Worm (Caenorhabditis elegans) whole organism, L2 larva: ENCODE data around the gene F28E10.4.
A peak's percentile ranks its signal among the peaks of the same experiment; 100 is the strongest.

Source experiments
- Y55F3AM.14 ChIP-seq: fragments of 200-800 bp; sonication (Bioruptor generic); optimal IDR thresholded peaks from 2 replicates; lab custom pipeline; 2018; ENCODE audit warnings: mild to moderate bottlenecking, missing genetic modification characterization, missing compliant biosample characterization
- ZK546.5 ChIP-seq: sonication (generic microtip); optimal IDR thresholded peaks from 2 replicates; lab custom pipeline; 2017; ENCODE audit warnings: missing biosample characterization, missing genetic modification characterization
- aly-2 ChIP-seq: fragments of 150-350 bp; optimal IDR thresholded peaks from 2 replicates; lab custom pipeline; 2014; ENCODE audit warnings: missing biosample characterization, missing genetic modification characterization
- ama-1 ChIP-seq: fragments of 150-350 bp; optimal IDR thresholded peaks from 2 replicates; lab custom pipeline; 2018; ENCODE audit warnings: inconsistent platforms
- blmp-1 ChIP-seq: sonication (generic microtip); optimal IDR thresholded peaks from 2 replicates; lab custom pipeline; 2017; ENCODE audit warnings: missing genetic modification characterization, mild to moderate bottlenecking, missing compliant biosample characterization, antibody characterized with exemption, moderate library complexity; ENCODE audit not compliant: insufficient read depth
- ceh-16 ChIP-seq: fragments of 150-350 bp; optimal IDR thresholded peaks from 2 replicates; lab custom pipeline; 2014; ENCODE audit warnings: missing biosample characterization, missing genetic modification characterization
- ceh-82 ChIP-seq: fragments of 150-350 bp; optimal IDR thresholded peaks from 2 replicates; lab custom pipeline; 2014; ENCODE audit warnings: missing biosample characterization, missing genetic modification characterization
- crh-2 ChIP-seq: sonication (generic microtip); optimal IDR thresholded peaks from 2 replicates; lab custom pipeline; 2017; ENCODE audit warnings: missing biosample characterization, missing genetic modification characterization
- dmd-4 ChIP-seq: sonication (generic microtip); optimal IDR thresholded peaks from 2 replicates; lab custom pipeline; 2017; ENCODE audit warnings: missing biosample characterization, missing genetic modification characterization
- egl-27 ChIP-seq: sonication (generic microtip); optimal IDR thresholded peaks from 3 replicates; lab custom pipeline; 2017; ENCODE audit warnings: missing biosample characterization, missing genetic modification reagents, missing genetic modification characterization
- elt-1 ChIP-seq: fragments of 150-350 bp; optimal IDR thresholded peaks from 2 replicates; lab custom pipeline; 2014; ENCODE audit warnings: missing biosample characterization, missing genetic modification characterization
- elt-3 ChIP-seq: sonication (generic microtip); optimal IDR thresholded peaks from 2 replicates; lab custom pipeline; 2017; ENCODE audit warnings: missing biosample characterization, missing genetic modification characterization
- fos-1 ChIP-seq: fragments of 150-350 bp; optimal IDR thresholded peaks from 2 replicates; lab custom pipeline; 2014; ENCODE audit warnings: missing biosample characterization, missing genetic modification characterization
- lin-39 ChIP-seq: fragments of 150-350 bp; optimal IDR thresholded peaks from 2 replicates; lab custom pipeline; 2014; ENCODE audit warnings: missing biosample characterization, missing genetic modification reagents, missing genetic modification characterization
- mbf-1 ChIP-seq: sonication (generic microtip); optimal IDR thresholded peaks from 2 replicates; lab custom pipeline; 2017; ENCODE audit warnings: missing biosample characterization, missing genetic modification characterization
- mdl-1 ChIP-seq, 2 experiments: fragments of 150-350 bp in 1 of 2; sonication (generic microtip) in 1 of 2; optimal IDR thresholded peaks; 2 replicates each; lab custom pipeline; 2017; ENCODE audit warnings: missing biosample characterization in 2 of 2, missing genetic modification characterization in 2 of 2
- nhr-10 ChIP-seq: sonication (generic microtip); optimal IDR thresholded peaks from 2 replicates; lab custom pipeline; 2017; ENCODE audit warnings: missing biosample characterization, missing genetic modification characterization
- nhr-129 ChIP-seq: fragments of 150-350 bp; optimal IDR thresholded peaks from 2 replicates; lab custom pipeline; 2014; ENCODE audit warnings: missing biosample characterization, missing genetic modification characterization
- nhr-23 ChIP-seq: fragments of 150-350 bp; optimal IDR thresholded peaks from 2 replicates; lab custom pipeline; 2014; ENCODE audit warnings: missing biosample characterization, missing genetic modification reagents, missing genetic modification characterization
- nhr-237 ChIP-seq: fragments of 150-350 bp; optimal IDR thresholded peaks from 2 replicates; lab custom pipeline; 2014; ENCODE audit warnings: missing biosample characterization, missing genetic modification characterization
- nhr-25 ChIP-seq: fragments of 150-350 bp; sonication (generic microtip); optimal IDR thresholded peaks from 3 replicates; lab custom pipeline; 2014; ENCODE audit warnings: missing biosample characterization, missing genetic modification characterization
- nhr-6 ChIP-seq: fragments of 150-350 bp; optimal IDR thresholded peaks from 2 replicates; lab custom pipeline; 2014; ENCODE audit warnings: missing biosample characterization, missing genetic modification characterization
- sma-9 ChIP-seq, 2 experiments: fragments of 150-350 bp in 1 of 2; sonication (generic microtip) in 1 of 2; optimal IDR thresholded peaks; 2 replicates each; lab custom pipeline; 2014 to 2016; ENCODE audit warnings: missing genetic modification characterization in 2 of 2, mild to moderate bottlenecking in 1 of 2, missing biosample characterization in 1 of 2, missing compliant biosample characterization in 1 of 2, missing genetic modification reagents in 1 of 2, moderate library complexity in 1 of 2
- snpc-4 ChIP-seq: fragments of 150-350 bp; optimal IDR thresholded peaks from 2 replicates; lab custom pipeline; 2014; ENCODE audit warnings: missing biosample characterization, missing genetic modification characterization
- unc-39 ChIP-seq: fragments of 150-350 bp; optimal IDR thresholded peaks from 2 replicates; lab custom pipeline; 2014; ENCODE audit warnings: missing biosample characterization, missing genetic modification characterization
- unc-62 ChIP-seq: fragments of 150-350 bp; optimal IDR thresholded peaks from 2 replicates; lab custom pipeline; 2014; ENCODE audit warnings: missing biosample characterization, missing genetic modification reagents, missing genetic modification characterization
- zag-1 ChIP-seq: fragments of 150-350 bp; optimal IDR thresholded peaks from 2 replicates; lab custom pipeline; 2014; ENCODE audit warnings: missing biosample characterization, missing genetic modification characterization
- ztf-1 ChIP-seq: fragments of 200-800 bp; sonication (Bioruptor generic); conservative IDR thresholded peaks from 2 replicates; pipeline ENCODE4 v1.3.6; 2022; ENCODE audit warnings: missing genetic modification characterization, missing compliant biosample characterization

The F28E10.4 gene

DNA sequence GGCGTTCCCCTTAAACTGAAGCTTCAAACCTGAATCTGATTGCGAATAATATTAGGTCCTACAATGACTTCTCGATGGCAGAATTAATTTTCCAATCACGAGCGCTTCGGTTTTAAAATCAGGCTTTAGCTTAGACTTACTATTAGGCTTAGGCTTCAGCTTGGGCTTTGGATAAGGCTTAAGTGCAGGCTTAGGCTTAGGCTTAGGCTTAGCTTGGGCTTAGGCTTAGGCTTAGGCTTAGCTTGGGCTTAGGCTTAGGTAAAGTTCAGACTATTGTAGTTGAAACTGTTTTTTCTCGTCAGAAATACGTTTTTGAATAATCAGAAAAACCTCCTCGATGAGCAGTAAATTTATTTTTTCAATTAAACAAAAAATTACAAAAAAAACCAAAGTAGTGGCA, 40.5 kb downstream of the F28E10.4 start:
- TF ChIP-seq unc-39 (tag; lab: Kevin White, UChicago) (no peak), ztf-1 (no peak), Y55F3AM.14 (GFP tag; lab: Kevin White, UChicago) (no peak), dmd-4 (tag; lab: Kevin White, UChicago) (no peak), nhr-129 (no peak), ceh-16 (tag; lab: Kevin White, UChicago) (no peak), aly-2 (tag; lab: Kevin White, UChicago) (no peak), ama-1 (lab: Kevin White, UChicago) (no peak), nhr-6 (tag; lab: Kevin White, UChicago) (no peak), nhr-23 (tag; lab: Kevin White, UChicago) (no peak), egl-27 (no peak), nhr-25 (tag; lab: Kevin White, UChicago) (no peak), lin-39 (tag; lab: Kevin White, UChicago) (no peak)

ce11 chrIV:4526028-4526427, 41.2 kb downstream of the F28E10.4 start:
- TF ChIP-seq crh-2 (tag; lab: Kevin White, UChicago): no peak
- no peak for TF ChIP-seq ZK546.5
- no peak for TF ChIP-seq egl-27
- TF ChIP-seq unc-39 (tag; lab: Kevin White, UChicago): no peak
- no peak for TF ChIP-seq nhr-237 (tag; lab: Kevin White, UChicago)
- no peak for TF ChIP-seq ceh-82
- no peak for TF ChIP-seq nhr-10 (tag; lab: Kevin White, UChicago)
- no peak for TF ChIP-seq snpc-4

DNA sequence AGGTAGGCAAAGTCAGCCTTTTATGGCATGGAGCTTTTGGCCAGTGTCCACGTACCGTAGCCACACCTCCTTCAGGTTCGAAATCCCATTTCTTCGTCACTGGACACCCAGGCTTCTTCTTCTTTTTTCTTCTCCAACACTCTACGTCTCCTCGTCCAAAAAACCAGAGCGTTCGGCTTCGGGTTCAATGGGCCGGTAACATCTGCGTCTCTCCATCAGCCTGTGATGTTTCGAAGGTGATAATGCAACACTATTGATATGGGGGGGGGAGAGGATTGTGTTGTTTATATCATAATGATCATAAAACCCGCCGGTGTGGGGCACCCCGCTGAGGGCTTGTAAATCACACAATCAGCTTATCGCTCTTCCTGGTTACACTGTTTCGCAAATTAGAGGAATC, 42.3 kb downstream of the F28E10.4 start, which contains the start of gene ZK180.6:
Gene ZK180.6, minus strand, starts transcription at position 101 of the 400 bp plus-strand sequence.
- TF ChIP-seq ama-1 (lab: Kevin White, UChicago) (no peak), nhr-237 (tag; lab: Kevin White, UChicago) (no peak), mdl-1 (tag; optimal IDR thresholded peaks at IDR 0.05; lab: Kevin White, UChicago) (no peak), mbf-1 (tag; lab: Kevin White, UChicago) (no peak)

DNA sequence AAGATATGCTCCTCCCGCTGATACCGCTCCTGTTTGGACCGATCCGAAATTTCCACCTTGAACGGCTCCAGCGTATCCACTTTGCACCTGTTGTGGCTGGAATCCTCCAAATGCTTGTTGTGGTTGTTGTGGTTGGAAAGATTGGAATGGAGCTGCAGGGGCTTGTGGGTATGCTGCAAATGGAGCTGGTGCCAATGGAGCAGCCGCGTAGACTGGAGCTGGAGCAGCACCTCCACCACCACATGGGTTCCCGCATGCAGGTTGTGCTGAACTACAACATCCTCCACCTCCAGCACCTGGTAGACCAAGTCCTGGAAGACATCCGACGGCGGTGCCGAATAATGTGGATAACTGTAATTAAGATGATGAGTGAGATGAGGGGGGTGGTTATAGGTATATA, 43.8 kb downstream of the F28E10.4 start:
- TF ChIP-seq crh-2 (tag; lab: Kevin White, UChicago): no peak
- no peak for TF ChIP-seq nhr-6 (tag; lab: Kevin White, UChicago)
- TF ChIP-seq zag-1 (tag; lab: Kevin White, UChicago): no peak
- TF ChIP-seq elt-1 (tag; lab: Kevin White, UChicago): no peak
- TF ChIP-seq unc-62: no peak
- TF ChIP-seq fos-1 (tag; lab: Kevin White, UChicago): no peak
- TF ChIP-seq sma-9 (GFP tag; optimal IDR thresholded peaks at IDR 0.05; lab: Kevin White, UChicago): no peak
- TF ChIP-seq sma-9 (tag; optimal IDR thresholded peaks at IDR 0.05; lab: Kevin White, UChicago): no peak

DNA sequence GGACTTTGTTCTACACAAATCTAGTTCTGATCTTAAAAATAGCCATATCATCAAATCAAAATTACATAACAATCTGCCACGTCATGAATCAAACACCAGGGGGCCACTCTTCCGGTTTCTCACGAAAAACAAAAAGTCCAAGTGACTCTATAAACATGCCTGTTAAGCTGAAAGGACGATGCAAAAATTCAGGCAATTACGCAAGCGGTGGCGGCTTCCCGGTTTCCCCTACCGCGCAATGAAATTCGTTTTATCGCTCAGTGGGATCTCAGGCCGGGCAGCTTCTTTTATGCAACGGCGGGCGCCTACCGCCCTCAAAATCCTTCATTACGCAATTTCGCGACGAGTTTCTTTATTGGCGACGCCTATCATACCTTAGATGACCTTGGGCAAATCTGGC, 47.5 kb downstream of the F28E10.4 start:
- TF ChIP-seq Y55F3AM.14 (GFP tag; lab: Kevin White, UChicago) (peak; percentile 7), nhr-25 (tag; lab: Kevin White, UChicago) (peak; percentile 42), nhr-23 (tag; lab: Kevin White, UChicago) (no peak), elt-3 (tag; lab: Kevin White, UChicago) (no peak)

DNA sequence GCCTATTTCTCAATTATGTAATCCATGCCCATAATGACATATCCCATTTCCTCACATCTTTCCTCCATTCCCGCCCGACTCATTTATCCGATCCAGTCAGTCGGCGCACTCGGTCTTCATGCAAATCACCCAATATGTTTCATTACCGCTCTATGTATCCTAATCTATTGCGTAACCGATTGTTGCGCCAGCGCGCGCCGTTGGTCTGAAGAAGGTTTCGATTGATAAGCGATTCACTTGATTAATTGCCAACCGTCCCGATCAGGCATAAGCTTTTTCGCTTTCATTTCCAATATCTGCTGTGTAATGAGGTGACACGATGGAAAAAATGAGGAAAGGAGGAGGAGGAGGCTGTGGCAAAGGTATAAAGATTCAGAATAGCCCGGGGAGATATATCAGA, 49.1 kb downstream of the F28E10.4 start:
- TF ChIP-seq unc-39 (tag; lab: Kevin White, UChicago) (no peak), blmp-1 (peak; percentile 75), lin-39 (tag; lab: Kevin White, UChicago) (no peak)

- TF ChIP-seq nhr-25 (tag; lab: Kevin White, UChicago): peak; percentile 17
- no peak for TF ChIP-seq Y55F3AM.14 (GFP tag; lab: Kevin White, UChicago)
These were observed 50.2 kb downstream of the F28E10.4 start, which contains the start of gene ZK180.5 for ce11 chrIV:4517066-4517465. Gene ZK180.5 (minus strand): TSS chrIV:4517166.
